Worm (Caenorhabditis elegans): Measurements from ENCODE around the gene clec-79.
A peak's percentile ranks its signal among the peaks of the same experiment; 100 is the strongest.

clec-79 gene

DNA sequence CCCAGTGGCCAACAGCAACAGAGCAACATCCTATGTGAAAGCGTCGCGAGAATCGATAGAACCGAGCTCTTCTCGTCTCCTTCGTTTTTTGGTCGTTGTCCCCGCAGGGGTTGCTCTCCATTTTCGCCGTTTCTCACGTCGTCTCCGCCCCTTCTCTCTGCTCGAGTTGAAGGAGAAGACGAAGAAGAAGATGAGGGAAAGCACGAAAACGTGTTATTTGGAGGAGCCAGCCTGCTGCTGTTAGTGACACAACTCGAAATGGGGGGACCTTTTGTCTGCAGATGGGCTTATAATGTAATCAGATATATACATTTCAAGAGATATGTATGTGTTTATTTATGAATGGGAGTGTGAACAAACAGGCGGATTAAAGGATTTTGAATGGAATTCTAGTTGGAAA, 34.5 kb downstream of the clec-79 start, which contains the start of gene W02C12.2:
W02C12.2 (minus strand) TSS at position 277 of the 400 bp plus-strand sequence.
- TF ChIP-seq F10E7.11 (tag; optimal IDR thresholded peaks at IDR 0.05) (no peak), F33H1.4 (GFP tag; IDR thresholded peaks at IDR 0.05) (no peak), rpc-1 (optimal IDR thresholded peaks at IDR 0.05) (no peak), rpc-1 (tag; optimal IDR thresholded peaks at IDR 0.05) (no peak), zfh-2 (GFP tag; conservative IDR thresholded peaks at IDR 0.05) (peak; percentile 53; the same call in 1 of the 2 replicates), let-526 (GFP tag; IDR thresholded peaks at IDR 0.05) (no peak), dpl-1 (GFP tag; optimal IDR thresholded peaks at IDR 0.05) (no peak), ceh-27 (GFP tag; optimal IDR thresholded peaks at IDR 0.05) (peak; percentile 30), madf-3 (GFP tag; IDR thresholded peaks at IDR 0.05) (no peak), F57A8.1 (GFP tag; optimal IDR thresholded peaks at IDR 0.05) (no peak)

DNA sequence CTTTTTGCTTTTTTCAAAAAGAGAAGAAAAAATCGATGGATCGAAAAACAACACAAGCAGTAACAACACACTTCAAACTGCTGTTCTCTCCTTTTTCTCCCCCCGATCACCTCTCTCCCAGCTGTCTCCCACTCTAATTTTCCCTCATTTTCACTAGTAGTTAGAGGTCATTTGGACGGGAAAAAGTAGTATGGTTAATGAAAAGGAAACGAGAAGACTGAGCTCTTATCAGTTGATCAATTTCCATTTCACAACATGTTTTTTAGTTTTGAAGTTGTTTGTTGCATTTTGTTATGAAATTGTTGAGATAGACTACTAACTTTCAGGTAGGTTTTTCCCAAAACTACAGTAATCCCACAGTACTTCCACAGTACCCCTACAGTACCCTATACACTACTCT, 35.3 kb downstream of the clec-79 start:
- TF ChIP-seq cebp-1 (GFP tag; IDR thresholded peaks at IDR 0.05) (peak; percentile 29; the same call in 1 of the 2 replicates), cebp-1 (tag; optimal IDR thresholded peaks at IDR 0.05) (peak; percentile 54), tlf-1 (GFP tag; optimal IDR thresholded peaks at IDR 0.05) (no peak), atf-7 (tag; optimal IDR thresholded peaks at IDR 0.05) (no peak), ceh-91 (GFP tag; IDR thresholded peaks at IDR 0.05) (no peak), nhr-80 (tag; optimal IDR thresholded peaks at IDR 0.05) (peak; percentile 12)

DNA sequence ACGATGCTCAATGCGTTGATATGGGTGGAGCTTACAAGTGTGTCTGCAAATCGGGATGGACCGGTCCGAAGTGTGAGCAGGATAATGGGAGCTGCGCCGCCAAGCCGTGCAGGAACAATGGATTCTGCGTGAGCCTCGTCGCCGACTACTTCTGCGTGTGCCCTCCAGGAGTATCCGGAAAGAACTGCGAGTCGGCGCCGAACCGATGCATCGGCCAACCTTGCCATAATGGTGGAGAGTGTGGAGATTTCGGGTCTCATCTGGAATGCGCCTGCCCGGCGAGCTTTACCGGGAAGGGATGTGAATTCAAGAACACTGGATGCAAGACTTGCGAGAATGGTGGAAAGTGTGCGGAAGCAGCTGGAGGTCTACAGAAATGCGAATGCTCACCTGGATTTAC, 36.8 kb downstream of the clec-79 start:
- TF ChIP-seq zfh-2 (GFP tag; conservative IDR thresholded peaks at IDR 0.05) (peak; percentile 75), ceh-91 (GFP tag; IDR thresholded peaks at IDR 0.05) (no peak), hlh-26 (GFP tag; conservative IDR thresholded peaks at IDR 0.05) (no peak), hmg-1.2 (GFP tag; IDR thresholded peaks at IDR 0.05) (no peak)

DNA sequence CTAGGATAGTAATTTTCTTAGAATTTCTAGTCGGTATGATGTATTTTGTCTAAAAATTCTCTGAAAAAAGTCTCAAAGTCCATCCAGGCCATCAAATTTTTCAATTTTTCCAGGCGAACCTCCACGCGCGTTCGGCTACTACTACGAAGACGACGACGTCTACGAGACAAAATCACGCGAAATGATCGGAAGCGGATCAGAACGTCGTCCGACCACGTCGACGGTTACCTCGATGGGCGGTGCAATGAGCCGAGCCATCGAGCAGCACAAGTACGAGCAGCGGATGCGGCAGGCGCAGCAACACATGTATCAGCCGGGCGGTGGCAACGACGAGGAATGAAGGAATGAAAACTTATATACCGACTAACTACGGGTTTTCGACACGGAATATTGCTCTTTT, 40.5 kb downstream of the clec-79 start:
- TF ChIP-seq egl-18 (GFP tag; IDR thresholded peaks at IDR 0.05) = 0 out of 2 replicates have a peak, but pooled peaks have one; percentile 6
- TF ChIP-seq mcd-1 (GFP tag; IDR thresholded peaks at IDR 0.05) = 0 out of 2 replicates have a peak, but pooled peaks have one; percentile 7
- no peak for TF ChIP-seq ZK185.1 (tag; optimal IDR thresholded peaks at IDR 0.05; ENCODE audit: poor library complexity, severe bottlenecking)
- no peak for TF ChIP-seq tlf-1 (GFP tag; optimal IDR thresholded peaks at IDR 0.05)
- TF ChIP-seq rcor-1 (GFP tag; IDR thresholded peaks at IDR 0.05) = no peak
- TF ChIP-seq zfh-2 (GFP tag; conservative IDR thresholded peaks at IDR 0.05) = peak; percentile 62
- TF ChIP-seq D2030.7 (GFP tag; IDR thresholded peaks at IDR 0.05) = no peak
- no peak for TF ChIP-seq ceh-27 (GFP tag; optimal IDR thresholded peaks at IDR 0.05)

DNA sequence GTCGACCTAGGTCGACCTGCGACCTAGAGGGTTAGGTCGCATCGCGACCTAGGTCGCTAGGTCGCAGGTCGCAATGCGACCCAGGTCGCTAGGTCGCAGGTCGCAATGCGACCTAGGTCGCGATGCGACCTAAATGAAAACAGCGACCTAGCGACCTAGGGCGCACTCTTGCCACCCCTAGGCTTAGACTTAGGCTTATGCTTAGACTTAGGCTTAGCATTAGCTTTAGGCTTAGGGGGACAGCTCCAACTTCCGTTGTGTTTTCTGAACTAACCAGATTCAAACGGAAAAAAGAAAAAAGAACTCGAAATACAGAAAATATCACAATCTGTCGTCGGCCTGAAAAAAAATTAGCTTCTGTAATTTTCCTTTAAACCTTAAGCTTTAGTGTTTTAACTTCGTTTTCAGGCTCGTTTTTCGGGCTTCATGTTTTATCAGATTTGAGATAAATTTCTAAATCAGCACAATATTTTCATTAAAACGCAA, 41.2 kb downstream of the clec-79 start:
- TF ChIP-seq Y95B8A.8 (GFP tag; IDR thresholded peaks at IDR 0.05) (0 out of 2 replicates have a peak, but pooled peaks have one; percentile 18), unc-130 (GFP tag; optimal IDR thresholded peaks at IDR 0.05) (no peak), ceh-100 (GFP tag; IDR thresholded peaks at IDR 0.05) (peak; percentile 33), lin-54 (GFP tag; optimal IDR thresholded peaks at IDR 0.05) (peak; percentile 11), ekl-4 (GFP tag; IDR thresholded peaks at IDR 0.05) (0 out of 2 replicates have a peak, but pooled peaks have one; percentile 24), ama-1 (optimal IDR thresholded peaks at IDR 0.05) (no peak), ama-1 (GFP tag; optimal IDR thresholded peaks at IDR 0.05) (peak in 1 of 2 experiments; percentile 63), fkh-3 (tag; optimal IDR thresholded peaks at IDR 0.05) (no peak), die-1 (tag; optimal IDR thresholded peaks at IDR 0.05) (no peak), cebp-2 (GFP tag; IDR thresholded peaks at IDR 0.05) (0 out of 2 replicates have a peak, but pooled peaks have one; percentile 47), egl-44 (GFP tag; IDR thresholded peaks at IDR 0.05) (no peak), zfh-2 (GFP tag; conservative IDR thresholded peaks at IDR 0.05) (0 out of 2 replicates have a peak, but pooled peaks have one; percentile 17), cebp-1 (GFP tag; IDR thresholded peaks at IDR 0.05) (no peak), cebp-1 (tag; optimal IDR thresholded peaks at IDR 0.05) (peak; percentile 22), hlh-12 (tag; optimal IDR thresholded peaks at IDR 0.05) (no peak), lin-26 (GFP tag; IDR thresholded peaks at IDR 0.05) (0 out of 2 replicates have a peak, but pooled peaks have one; percentile 18), F10E7.11 (tag; optimal IDR thresholded peaks at IDR 0.05) (no peak), Y56A3A.18 (GFP tag; IDR thresholded peaks at IDR 0.05) (0 out of 2 replicates have a peak, but pooled peaks have one; percentile 73), F52B5.7 (tag; optimal IDR thresholded peaks at IDR 0.05) (no peak), mcd-1 (GFP tag; IDR thresholded peaks at IDR 0.05) (peak; percentile 45), bed-2 (GFP tag; IDR thresholded peaks at IDR 0.05) (0 out of 2 replicates have a peak, but pooled peaks have one; percentile 10), ztf-28 (GFP tag; IDR thresholded peaks at IDR 0.05) (peak; percentile 9; the same call in 1 of the 2 replicates), bed-1 (GFP tag; IDR thresholded peaks at IDR 0.05) (0 out of 2 replicates have a peak, but pooled peaks have one; percentile 61), attf-6 (GFP tag; IDR thresholded peaks at IDR 0.05) (0 out of 2 replicates have a peak, but pooled peaks have one; percentile 49)

All from whole organism, young adult.